Fruit fly (Drosophila melanogaster) whole organism, embryonic: ENCODE data around the gene Sys1.

Experiments
- Adf1 ChIP-seq: fragments of 200-800 bp; sonication (Bioruptor generic); IDR thresholded peaks from 2 replicates; pipeline ENCODE4 v1.3.6; 2022; ENCODE audit warnings: missing biosample characterization, missing genetic modification characterization
- Aef1 ChIP-seq: fragments of 200-800 bp; sonication (Bioruptor generic); IDR thresholded peaks from 3 replicates; pipeline ENCODE4 v1.3.6; 2022; ENCODE audit warnings: missing biosample characterization, missing genetic modification characterization
- B-H2 ChIP-seq: fragments of 200-800 bp; sonication (Bioruptor generic); optimal IDR thresholded peaks from 2 replicates; lab custom pipeline; 2018; ENCODE audit warnings: missing biosample characterization, mild to moderate bottlenecking, missing genetic modification characterization
- CG10209 ChIP-seq: fragments of 200-800 bp; sonication (Bioruptor generic); optimal IDR thresholded peaks from 3 replicates; lab custom pipeline; 2017; ENCODE audit warnings: missing biosample characterization, mild to moderate bottlenecking, missing genetic modification characterization, missing genetic modification reagents
- CG16813 ChIP-seq: fragments of 200-800 bp; sonication (Bioruptor generic); IDR thresholded peaks from 3 replicates; pipeline ENCODE4 v1.3.6; 2022; ENCODE audit warnings: missing biosample characterization, missing genetic modification characterization; ENCODE audit not compliant: partially characterized antibody
- CG17186 ChIP-seq: fragments of 200-800 bp; sonication (Bioruptor generic); optimal IDR thresholded peaks from 3 replicates; lab custom pipeline; 2017; ENCODE audit warnings: missing biosample characterization, missing genetic modification reagents, missing genetic modification characterization
- CG17802 ChIP-seq: fragments of 200-800 bp; sonication (Bioruptor generic); optimal IDR thresholded peaks from 2 replicates; lab custom pipeline; 2018; ENCODE audit warnings: missing biosample characterization, mild to moderate bottlenecking, missing genetic modification characterization, moderate library complexity
- CG30020 ChIP-seq: fragments of 200-800 bp; optimal IDR thresholded peaks from 2 replicates; lab custom pipeline; 2019; ENCODE audit warnings: missing biosample characterization, mild to moderate bottlenecking, missing genetic modification characterization, moderate library complexity
- CG31388 ChIP-seq: fragments of 200-800 bp; sonication (Bioruptor generic); optimal IDR thresholded peaks from 2 replicates; lab custom pipeline; 2016; ENCODE audit warnings: missing biosample characterization, missing genetic modification characterization
- CG3407 ChIP-seq: fragments of 200-800 bp; sonication (Bioruptor generic); optimal IDR thresholded peaks from 2 replicates; lab custom pipeline; 2018; ENCODE audit warnings: missing biosample characterization, mild to moderate bottlenecking, missing genetic modification characterization
- CG4820 ChIP-seq: fragments of 200-800 bp; sonication (Bioruptor generic); optimal IDR thresholded peaks from 3 replicates; lab custom pipeline; 2016; ENCODE audit warnings: missing biosample characterization, missing genetic modification characterization
- CG5245 ChIP-seq: fragments of 200-800 bp; sonication (Bioruptor generic); optimal IDR thresholded peaks from 3 replicates; lab custom pipeline; 2016; ENCODE audit warnings: missing biosample characterization, missing genetic modification characterization
- CG6175 ChIP-seq: fragments of 200-800 bp; sonication (Bioruptor generic); IDR thresholded peaks from 3 replicates; pipeline ENCODE4 v1.3.6; 2022; ENCODE audit warnings: missing biosample characterization, missing genetic modification characterization
- CG7372 ChIP-seq: fragments of 200-800 bp; sonication (Bioruptor generic); IDR thresholded peaks from 2 replicates; pipeline ENCODE4 v1.3.6; 2022; ENCODE audit warnings: missing biosample characterization, missing genetic modification characterization
- CHES-1-like ChIP-seq: fragments of 200-800 bp; sonication (Bioruptor generic); optimal IDR thresholded peaks from 2 replicates; lab custom pipeline; 2016; ENCODE audit warnings: missing biosample characterization, missing genetic modification characterization
- CoRest ChIP-seq: fragments of 200-800 bp; sonication (Bioruptor generic); optimal IDR thresholded peaks from 3 replicates; lab custom pipeline; 2018; ENCODE audit warnings: missing biosample characterization, mild to moderate bottlenecking, missing genetic modification characterization, moderate library complexity
- Dek ChIP-seq: fragments of 200-800 bp; sonication (Bioruptor generic); optimal IDR thresholded peaks from 3 replicates; lab custom pipeline; 2019; ENCODE audit warnings: missing biosample characterization, mild to moderate bottlenecking, missing genetic modification characterization, moderate library complexity
- Dll ChIP-seq: fragments of 200-800 bp; sonication (Bioruptor generic); IDR thresholded peaks from 4 replicates; pipeline ENCODE4 v1.3.6; 2022; ENCODE audit warnings: missing biosample characterization, missing genetic modification characterization; ENCODE audit not compliant: partially characterized antibody
- Dp ChIP-seq: fragments of 200-800 bp; sonication (Bioruptor generic); optimal IDR thresholded peaks from 2 replicates; lab custom pipeline; 2018; ENCODE audit warnings: missing biosample characterization, mild to moderate bottlenecking, missing genetic modification characterization, moderate library complexity
- Ets97D ChIP-seq: fragments of 200-800 bp; sonication (Bioruptor generic); optimal IDR thresholded peaks from 3 replicates; lab custom pipeline; 2016; ENCODE audit warnings: missing biosample characterization, missing genetic modification characterization
- Hr51 ChIP-seq, 2 experiments: fragments of 200-800 bp; sonication (Bioruptor generic); optimal IDR thresholded peaks; 2 replicates in 1 of 2; 3 replicates in 1 of 2; lab custom pipeline; 2016 to 2018; ENCODE audit warnings: missing biosample characterization in 2 of 2, missing genetic modification characterization in 2 of 2, mild to moderate bottlenecking in 1 of 2, moderate library complexity in 1 of 2
- Kr ChIP-seq: fragments of 200-800 bp; sonication (Bioruptor generic); optimal IDR thresholded peaks from 2 replicates; lab custom pipeline; 2017; ENCODE audit warnings: missing biosample characterization, mild to moderate bottlenecking, missing genetic modification characterization
- NFAT ChIP-seq: fragments of 200-800 bp; sonication (Bioruptor generic); IDR thresholded peaks from 2 replicates; pipeline ENCODE4 v1.3.6; 2022; ENCODE audit warnings: missing biosample characterization, missing genetic modification characterization
- NK7.1 ChIP-seq: fragments of 200-800 bp; sonication (Bioruptor generic); optimal IDR thresholded peaks from 3 replicates; lab custom pipeline; 2016; ENCODE audit warnings: missing biosample characterization, missing genetic modification characterization
- Nf-YB ChIP-seq: fragments of 200-800 bp; sonication (Bioruptor generic); optimal IDR thresholded peaks from 3 replicates; lab custom pipeline; 2019; ENCODE audit warnings: missing biosample characterization, mild to moderate bottlenecking, missing genetic modification characterization, moderate library complexity
- Oli ChIP-seq: fragments of 200-800 bp; sonication (Bioruptor generic); optimal IDR thresholded peaks from 2 replicates; lab custom pipeline; 2018; ENCODE audit warnings: missing biosample characterization, mild to moderate bottlenecking, missing genetic modification characterization, moderate library complexity
- Sry-β ChIP-seq: fragments of 200-800 bp; sonication (Bioruptor generic); optimal IDR thresholded peaks from 2 replicates; lab custom pipeline; 2018; ENCODE audit warnings: missing biosample characterization, mild to moderate bottlenecking, missing genetic modification characterization, moderate library complexity
- YL-1 ChIP-seq: fragments of 200-800 bp; sonication (Bioruptor generic); optimal IDR thresholded peaks from 3 replicates; lab custom pipeline; 2017; ENCODE audit warnings: missing biosample characterization, mild to moderate bottlenecking, missing genetic modification characterization
- ab ChIP-seq: fragments of 200-800 bp; sonication (Bioruptor generic); optimal IDR thresholded peaks from 2 replicates; lab custom pipeline; 2016; ENCODE audit warnings: missing biosample characterization, missing genetic modification characterization
- bab2 ChIP-seq: fragments of 200-800 bp; sonication (Bioruptor generic); optimal IDR thresholded peaks from 2 replicates; lab custom pipeline; 2016; ENCODE audit warnings: missing biosample characterization, missing genetic modification characterization
- cad ChIP-seq: fragments of >200 bp; optimal IDR thresholded peaks from 2 replicates; lab custom pipeline; 2017; ENCODE audit warnings: missing biosample characterization, missing genetic modification characterization
- da ChIP-seq: fragments of 200-800 bp; sonication (Bioruptor generic); optimal IDR thresholded peaks from 2 replicates; lab custom pipeline; 2016; ENCODE audit warnings: missing biosample characterization, missing genetic modification characterization
- emc ChIP-seq: fragments of 200-800 bp; sonication (Bioruptor generic); optimal IDR thresholded peaks from 2 replicates; lab custom pipeline; 2016; ENCODE audit warnings: missing biosample characterization, missing genetic modification characterization
- exex ChIP-seq: fragments of 200-800 bp; sonication (Bioruptor generic); optimal IDR thresholded peaks from 4 replicates; lab custom pipeline; 2018; ENCODE audit warnings: missing biosample characterization, mild to moderate bottlenecking, missing genetic modification characterization, moderate library complexity
- otp ChIP-seq: fragments of 200-800 bp; sonication (Bioruptor generic); IDR thresholded peaks from 3 replicates; pipeline ENCODE4, ENCODE4 v1.3.6; 2022; ENCODE audit warnings: missing biosample characterization, missing genetic modification characterization
- pan ChIP-seq, 4 experiments: fragments of >200 bp in 3 of 4; fragments of 200-800 bp in 1 of 4; sonication (Bioruptor generic) in 1 of 4; optimal IDR thresholded peaks in 3 of 4; IDR thresholded peaks in 1 of 4; 2 replicates each; pipeline versions ENCODE4 v1.3.6 to Lab custom; 2017 to 2022; ENCODE audit warnings: missing biosample characterization in 2 of 4, missing genetic modification characterization in 2 of 4, mixed read lengths in 1 of 4
- pfk ChIP-seq: fragments of 200-800 bp; sonication (Bioruptor generic); optimal IDR thresholded peaks from 2 replicates; lab custom pipeline; 2018; ENCODE audit warnings: missing biosample characterization, mild to moderate bottlenecking, missing genetic modification characterization, moderate library complexity
- sc ChIP-seq, 3 experiments: fragments of >200 bp in 2 of 3; fragments of 200-800 bp in 1 of 3; sonication (Bioruptor generic) in 1 of 3; optimal IDR thresholded peaks; 2 replicates in 2 of 3; 3 replicates in 1 of 3; lab custom pipeline; 2017; ENCODE audit warnings: mild to moderate bottlenecking in 1 of 3, missing biosample characterization in 1 of 3, missing genetic modification characterization in 1 of 3, missing genetic modification reagents in 1 of 3
- sisA ChIP-seq: fragments of 200-800 bp; sonication (Bioruptor generic); IDR thresholded peaks from 2 replicates; pipeline ENCODE4 v1.3.6; 2022; ENCODE audit warnings: missing biosample characterization, missing genetic modification characterization
- so ChIP-seq: fragments of 200-800 bp; sonication (Bioruptor generic); IDR thresholded peaks from 3 replicates; pipeline ENCODE4 v1.3.6; 2022; ENCODE audit warnings: missing biosample characterization, missing genetic modification characterization
- tin ChIP-seq: fragments of 200-800 bp; sonication (Bioruptor generic); optimal IDR thresholded peaks from 3 replicates; lab custom pipeline; 2016; ENCODE audit warnings: missing biosample characterization, missing genetic modification characterization
- tio ChIP-seq: fragments of 200-800 bp; sonication (Bioruptor generic); optimal IDR thresholded peaks from 2 replicates; lab custom pipeline; 2017; ENCODE audit warnings: missing biosample characterization, missing genetic modification characterization, inconsistent platforms
- zfh1 ChIP-seq: fragments of 200-800 bp; sonication (Bioruptor generic); IDR thresholded peaks from 3 replicates; pipeline ENCODE4 v1.3.6; 2022; ENCODE audit warnings: missing biosample characterization, missing genetic modification characterization

Gene Sys1

dm6 chr3R:8676560-8677000 is 24.0 kb downstream of the Sys1 start, which contains the start of the genes Unc50, CG11755 and CG8043 (continued):
- TF ChIP-seq CG17802, result no peak
- no peak for TF ChIP-seq exex (tag; lab: Kevin White, UChicago)
- no peak for TF ChIP-seq Kr (GFP tag; lab: Kevin White, UChicago)
- TF ChIP-seq B-H2, result peak; percentile 80
- peak; percentile 100 for TF ChIP-seq Dll
- peak; percentile 75 for TF ChIP-seq CG17186 (GFP tag; lab: Kevin White, UChicago)
- TF ChIP-seq sc (optimal IDR thresholded peaks at IDR 0.05; lab: Kevin White, UChicago), result no peak
- TF ChIP-seq sc (GFP tag; optimal IDR thresholded peaks at IDR 0.05; lab: Kevin White, UChicago), result peak; percentile 29
- peak; percentile 20 for TF ChIP-seq emc (GFP tag; lab: Kevin White, UChicago)
- peak; percentile 62 for TF ChIP-seq Nf-YB
- peak; percentile 57 for TF ChIP-seq bab2 (GFP tag; lab: Kevin White, UChicago)
- peak; percentile 55; the same call in 1 of the 3 replicates for TF ChIP-seq so (GFP tag; lab: Robert Waterston, UW)
- TF ChIP-seq CG10209 (GFP tag; lab: Kevin White, UChicago), result peak; percentile 70
- TF ChIP-seq cad (GFP tag; lab: Kevin White, UChicago), result no peak
- peak; percentile 30 for TF ChIP-seq Dp (GFP tag; lab: Kevin White, UChicago)
- peak; percentile 57 for TF ChIP-seq CG4820 (GFP tag; lab: Kevin White, UChicago)
- TF ChIP-seq tio (GFP tag; lab: Kevin White, UChicago), result no peak
- TF ChIP-seq Ets97D, result peak; percentile 74
- peak; percentile 80 for TF ChIP-seq Aef1 (GFP tag; lab: Robert Waterston, UW)
- peak; percentile 99 for TF ChIP-seq CG16813 (GFP tag; lab: Robert Waterston, UW)
- TF ChIP-seq Dek (tag; lab: Kevin White, UChicago), result peak; percentile 59
- peak; percentile 89 for TF ChIP-seq CoRest (tag; lab: Kevin White, UChicago)
- TF ChIP-seq zfh1 (GFP tag; lab: Robert Waterston, UW), result peak; percentile 68
- no peak for TF ChIP-seq CG6175 (GFP tag; lab: Robert Waterston, UW)
- TF ChIP-seq NFAT, result peak; percentile 66
- no peak for TF ChIP-seq pfk (GFP tag; lab: Kevin White, UChicago)
- TF ChIP-seq CG30020 (tag; lab: Kevin White, UChicago), result peak; percentile 74
- no peak for TF ChIP-seq pan (optimal IDR thresholded peaks at IDR 0.05; lab: Kevin White, UChicago)
- TF ChIP-seq pan (GFP tag; optimal IDR thresholded peaks at IDR 0.05 in 1 of 2, IDR thresholded peaks at IDR 0.05 in 1 of 2), result peak in 1 of 2 experiments; percentile 56
- TF ChIP-seq CG3407 (GFP tag; lab: Kevin White, UChicago), result peak; percentile 53
- peak; percentile 30 for TF ChIP-seq CG31388 (GFP tag; lab: Kevin White, UChicago)
- peak; percentile 33 for TF ChIP-seq CHES-1-like (GFP tag; lab: Kevin White, UChicago)
- peak; percentile 45 for TF ChIP-seq CG5245 (GFP tag; lab: Kevin White, UChicago)
- TF ChIP-seq Hr51 (GFP tag; optimal IDR thresholded peaks at IDR 0.05; lab: Kevin White, UChicago), result peak in 1 of 2 experiments; percentile 64
- peak; percentile 64 for TF ChIP-seq Oli (tag; lab: Kevin White, UChicago)
- peak; percentile 59 for TF ChIP-seq CG7372 (GFP tag; lab: Robert Waterston, UW)
- TF ChIP-seq YL-1 (GFP tag; lab: Kevin White, UChicago), result peak; percentile 71
- TF ChIP-seq da (GFP tag; lab: Kevin White, UChicago), result no peak
- peak; percentile 25 for TF ChIP-seq NK7.1
- TF ChIP-seq ab, result no peak
- peak; percentile 73 for TF ChIP-seq Adf1 (GFP tag; lab: Robert Waterston, UW)
- peak; percentile 73 for TF ChIP-seq sisA
- TF ChIP-seq Sry-β (GFP tag; lab: Kevin White, UChicago), result peak; percentile 46
- TF ChIP-seq otp (GFP tag; lab: Robert Waterston, UW), result no peak
- peak; percentile 77 for TF ChIP-seq tin (GFP tag; lab: Kevin White, UChicago)
